Worm (Caenorhabditis elegans) whole organism, L2 larva: ENCODE measurements around the gene mecr-1.

ENCODE experiments used
- alr-1 ChIP-seq: fragments of 150-350 bp; optimal IDR thresholded peaks from 2 replicates; lab custom pipeline; 2014; ENCODE audit warnings: missing biosample characterization, missing genetic modification characterization
- ceh-16 ChIP-seq: fragments of 150-350 bp; optimal IDR thresholded peaks from 2 replicates; lab custom pipeline; 2014; ENCODE audit warnings: missing biosample characterization, missing genetic modification characterization
- ceh-82 ChIP-seq: fragments of 150-350 bp; optimal IDR thresholded peaks from 2 replicates; lab custom pipeline; 2014; ENCODE audit warnings: missing biosample characterization, missing genetic modification characterization
- elt-3 ChIP-seq: sonication (generic microtip); optimal IDR thresholded peaks from 2 replicates; lab custom pipeline; 2017; ENCODE audit warnings: missing biosample characterization, missing genetic modification characterization
- nhr-11 ChIP-seq: fragments of 150-350 bp; optimal IDR thresholded peaks from 2 replicates; lab custom pipeline; 2014; ENCODE audit warnings: missing biosample characterization, missing genetic modification characterization
- nhr-12 ChIP-seq: fragments of 150-350 bp; optimal IDR thresholded peaks from 2 replicates; lab custom pipeline; 2014; ENCODE audit warnings: missing biosample characterization, missing genetic modification characterization
- sem-4 ChIP-seq: fragments of 150-350 bp; optimal IDR thresholded peaks from 2 replicates; lab custom pipeline; 2014; ENCODE audit warnings: missing biosample characterization, missing genetic modification reagents, missing genetic modification characterization
- sma-3 ChIP-seq: sonication (generic microtip); optimal IDR thresholded peaks from 2 replicates; lab custom pipeline; 2016; ENCODE audit warnings: missing genetic modification reagents, missing genetic modification characterization, missing compliant biosample characterization

DNA sequence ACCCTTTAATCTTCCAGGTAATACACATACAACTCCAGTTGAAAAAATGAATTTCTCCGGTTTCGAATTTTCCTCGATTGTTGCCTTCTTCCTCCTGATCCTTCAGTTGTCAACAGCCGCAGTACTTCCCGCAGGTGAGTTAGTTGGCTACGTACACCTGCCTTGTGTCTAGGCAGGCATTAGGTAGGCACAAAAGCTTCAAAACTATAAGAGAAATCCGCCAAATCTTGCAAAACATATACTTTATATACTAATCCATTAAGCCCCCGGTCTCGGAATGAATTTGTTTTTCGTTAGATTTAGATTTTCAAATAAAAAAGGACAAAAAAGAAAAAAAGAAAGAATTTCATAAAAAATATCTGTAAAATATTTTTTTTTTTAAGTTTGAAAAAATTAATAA, 48.2 kb upstream of the mecr-1 start, which contains the start of gene flp-16:
- TF ChIP-seq sma-3 (no peak), sem-4 (tag; lab: Kevin White, UChicago) (no peak), ceh-82 (tag; lab: Kevin White, UChicago) (no peak), alr-1 (tag; lab: Kevin White, UChicago) (no peak), elt-3 (tag; lab: Kevin White, UChicago) (no peak), nhr-11 (tag; lab: Kevin White, UChicago) (no peak), ceh-16 (tag; lab: Kevin White, UChicago) (no peak), nhr-12 (no peak)
